Worm (Caenorhabditis elegans) whole organism, L4 larva: ENCODE results near the gene Y53F4B.36.

Experiments used
- F10B5.3 ChIP-seq: sonication (generic microtip); optimal IDR thresholded peaks from 2 replicates; lab custom pipeline; 2016; ENCODE audit warnings: mild to moderate bottlenecking, missing genetic modification characterization, missing compliant biosample characterization
- F26F4.8 ChIP-seq: fragments of 200-800 bp; sonication (Bioruptor generic); conservative IDR thresholded peaks from 2 replicates; pipeline ENCODE4 v1.3.6; 2022; ENCODE audit warnings: missing genetic modification characterization, missing compliant biosample characterization
- F44E2.7 ChIP-seq: fragments of 200-800 bp; sonication (Bioruptor generic); IDR thresholded peaks from 2 replicates; pipeline ENCODE4 v2.1.2; 2022; ENCODE audit warnings: missing genetic modification characterization, missing compliant biosample characterization
- F49E8.2 ChIP-seq: sonication (generic microtip); optimal IDR thresholded peaks from 2 replicates; lab custom pipeline; 2016; ENCODE audit warnings: missing compliant biosample characterization, mild to moderate bottlenecking, missing genetic modification characterization, borderline replicate concordance
- aha-1 ChIP-seq: fragments of 150-350 bp; peaks from one replicate; lab custom pipeline; 2014; ENCODE audit warnings: missing biosample characterization, missing genetic modification characterization
- ceh-28 ChIP-seq: fragments of 150-350 bp; optimal IDR thresholded peaks from 2 replicates; lab custom pipeline; 2014; ENCODE audit warnings: missing biosample characterization, missing genetic modification reagents, missing genetic modification characterization
- ceh-62 ChIP-seq: sonication (generic microtip); optimal IDR thresholded peaks from 2 replicates; lab custom pipeline; 2017; ENCODE audit warnings: missing biosample characterization, missing genetic modification characterization
- daf-16 ChIP-seq, 3 experiments: sonication (generic microtip); optimal IDR thresholded peaks; 2 replicates each; lab custom pipeline; 2016 to 2017; ENCODE audit warnings: missing genetic modification characterization in 3 of 3, missing genetic modification reagents in 3 of 3, mild to moderate bottlenecking in 2 of 3, missing compliant biosample characterization in 2 of 3, missing biosample characterization in 1 of 3, moderate library complexity in 1 of 3
- daf-19 ChIP-seq: fragments of 200-800 bp; sonication (Bioruptor generic); conservative IDR thresholded peaks from 2 replicates; pipeline ENCODE4 v1.3.6; 2022; ENCODE audit warnings: missing genetic modification characterization, missing compliant biosample characterization
- dmd-6 ChIP-seq: fragments of 200-800 bp; sonication (Bioruptor generic); IDR thresholded peaks from 2 replicates; pipeline ENCODE4 v1.3.6; 2022; ENCODE audit warnings: missing genetic modification reagents, missing genetic modification characterization, missing compliant biosample characterization
- dve-1 ChIP-seq: sonication (generic microtip); optimal IDR thresholded peaks from 2 replicates; lab custom pipeline; 2017; ENCODE audit warnings: antibody characterized with exemption, mild to moderate bottlenecking, missing genetic modification characterization, missing compliant biosample characterization; ENCODE audit not compliant: insufficient read depth
- hlh-11 ChIP-seq: fragments of 200-800 bp; sonication (Bioruptor generic); optimal IDR thresholded peaks from 2 replicates; lab custom pipeline; 2018; ENCODE audit warnings: mild to moderate bottlenecking, missing genetic modification characterization, missing compliant biosample characterization
- hlh-30 ChIP-seq: sonication (generic microtip); optimal IDR thresholded peaks from 2 replicates; lab custom pipeline; 2017; ENCODE audit warnings: antibody characterized with exemption, mild to moderate bottlenecking, missing genetic modification characterization, missing compliant biosample characterization; ENCODE audit not compliant: insufficient read depth
- hmg-1.1 ChIP-seq: fragments of 200-800 bp; sonication (Bioruptor generic); IDR thresholded peaks from 2 replicates; pipeline ENCODE4 v1.3.6; 2022; ENCODE audit warnings: missing genetic modification reagents, missing genetic modification characterization, missing compliant biosample characterization
- lin-29 ChIP-seq: fragments of 200-800 bp; sonication (Bioruptor generic); IDR thresholded peaks from 2 replicates; pipeline ENCODE4 v1.3.6; 2022; ENCODE audit warnings: missing genetic modification reagents, missing genetic modification characterization, missing compliant biosample characterization
- lin-38 ChIP-seq: fragments of 200-800 bp; sonication (Bioruptor generic); IDR thresholded peaks from 2 replicates; pipeline ENCODE4 v1.3.6; 2022; ENCODE audit warnings: missing genetic modification reagents, missing genetic modification characterization, missing compliant biosample characterization
- lsy-2 ChIP-seq, 2 experiments: fragments of 150-350 bp in 1 of 2; sonication (generic microtip) in 1 of 2; optimal IDR thresholded peaks; 2 replicates each; lab custom pipeline; 2014 to 2017; ENCODE audit warnings: missing biosample characterization in 2 of 2, missing genetic modification characterization in 2 of 2
- madf-5 ChIP-seq, 2 experiments: fragments of 200-800 bp; sonication (Bioruptor generic); IDR thresholded peaks; 2 replicates each; pipeline ENCODE4 v1.3.6; 2022; ENCODE audit warnings: missing compliant biosample characterization in 2 of 2, missing genetic modification characterization in 2 of 2
- mdl-1 ChIP-seq, 2 experiments: fragments of 150-350 bp in 1 of 2; sonication (generic microtip) in 1 of 2; optimal IDR thresholded peaks; 2 replicates each; lab custom pipeline; 2014 to 2017; ENCODE audit warnings: missing biosample characterization in 2 of 2, missing genetic modification characterization in 2 of 2
- mep-1 ChIP-seq: fragments of 150-350 bp; sonication (generic microtip); optimal IDR thresholded peaks from 3 replicates; lab custom pipeline; 2014; ENCODE audit warnings: missing biosample characterization, missing genetic modification characterization
- mes-2 ChIP-seq: sonication (generic microtip); optimal IDR thresholded peaks from 2 replicates; lab custom pipeline; 2016; ENCODE audit warnings: missing genotype, mild to moderate bottlenecking, missing genetic modification characterization, missing compliant biosample characterization; ENCODE audit not compliant: poor library complexity, severe bottlenecking
- mxl-3 ChIP-seq: fragments of 200-800 bp; sonication (Bioruptor generic); optimal IDR thresholded peaks from 2 replicates; lab custom pipeline; 2018; ENCODE audit warnings: mild to moderate bottlenecking, missing genetic modification characterization, missing compliant biosample characterization
- nhr-11 ChIP-seq: fragments of 150-350 bp; optimal IDR thresholded peaks from 2 replicates; lab custom pipeline; 2014; ENCODE audit warnings: missing biosample characterization, missing genetic modification characterization
- nhr-111 ChIP-seq: fragments of 200-800 bp; sonication (Bioruptor generic); optimal IDR thresholded peaks from 2 replicates; lab custom pipeline; 2018; ENCODE audit warnings: mild to moderate bottlenecking, missing genetic modification characterization, missing compliant biosample characterization
- nhr-28 ChIP-seq: fragments of 150-350 bp; optimal IDR thresholded peaks from 2 replicates; lab custom pipeline; 2014; ENCODE audit warnings: missing biosample characterization, missing genetic modification characterization
- nhr-6 ChIP-seq: fragments of 150-350 bp; optimal IDR thresholded peaks from 2 replicates; lab custom pipeline; 2014; ENCODE audit warnings: missing biosample characterization, missing genetic modification characterization
- php-3 ChIP-seq: fragments of 200-800 bp; sonication (Bioruptor generic); IDR thresholded peaks from 2 replicates; pipeline ENCODE4 v1.3.6; 2022; ENCODE audit warnings: missing genetic modification reagents, missing genetic modification characterization, missing compliant biosample characterization
- sdz-12 ChIP-seq: fragments of 200-800 bp; sonication (Bioruptor generic); optimal IDR thresholded peaks from 2 replicates; lab custom pipeline; 2018; ENCODE audit warnings: mild to moderate bottlenecking, missing genetic modification characterization, missing compliant biosample characterization
- snpc-1.2 ChIP-seq: fragments of 200-800 bp; sonication (Bioruptor generic); IDR thresholded peaks from 2 replicates; pipeline ENCODE4 v1.3.6; 2022; ENCODE audit warnings: missing genetic modification reagents, missing genetic modification characterization, missing compliant biosample characterization
- spr-1 ChIP-seq: sonication (generic microtip); optimal IDR thresholded peaks from 2 replicates; lab custom pipeline; 2016; ENCODE audit warnings: mild to moderate bottlenecking, missing genetic modification characterization, missing compliant biosample characterization
- tag-97 ChIP-seq: fragments of 200-800 bp; sonication (Bioruptor generic); IDR thresholded peaks from 2 replicates; pipeline ENCODE4 v1.3.6; 2022; ENCODE audit warnings: missing genetic modification characterization, missing compliant biosample characterization
- tra-1 ChIP-seq: fragments of 200-800 bp; sonication (Bioruptor generic); IDR thresholded peaks from 2 replicates; pipeline ENCODE4 v1.3.6; 2022; ENCODE audit warnings: missing genetic modification reagents, missing genetic modification characterization, missing compliant biosample characterization
- zip-2 ChIP-seq: fragments of 150-350 bp; optimal IDR thresholded peaks from 2 replicates; lab custom pipeline; 2014; ENCODE audit warnings: missing biosample characterization, missing genetic modification characterization
- ztf-7 ChIP-seq: fragments of 150-350 bp; optimal IDR thresholded peaks from 2 replicates; lab custom pipeline; 2014; ENCODE audit warnings: missing biosample characterization, missing genetic modification characterization

Gene Y53F4B.36

DNA sequence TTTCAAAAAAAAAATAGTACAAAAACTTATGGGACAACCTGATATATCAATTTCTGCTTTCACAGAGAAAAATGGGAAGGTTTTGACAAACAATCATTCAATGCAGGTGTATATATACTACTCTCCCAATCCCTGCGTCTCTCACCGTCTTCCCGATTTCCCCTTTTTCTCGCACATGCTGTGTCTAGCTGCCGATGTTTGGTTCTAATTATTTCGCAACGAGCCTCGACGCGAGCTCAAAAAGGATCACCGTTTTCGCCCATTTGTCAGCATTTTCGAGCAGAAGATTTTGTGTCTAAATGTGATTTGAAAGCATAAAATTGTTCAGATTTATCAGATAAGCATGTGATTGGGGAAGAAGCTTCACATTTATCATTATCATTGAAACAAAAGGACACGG is 2.6 kb upstream of the Y53F4B.36 start:
- TF ChIP-seq dve-1 (tag; lab: Kevin White, UChicago) = peak; percentile 49
- no peak for TF ChIP-seq lin-38 (GFP tag; lab: Robert Waterston, UW)
- TF ChIP-seq ceh-28 = no peak
- no peak for TF ChIP-seq F49E8.2 (tag; lab: Kevin White, UChicago)
- no peak for TF ChIP-seq zip-2 (tag; lab: Kevin White, UChicago)
- TF ChIP-seq nhr-11 = peak; percentile 18
- peak in 1 of 2 experiments; percentile 21 for TF ChIP-seq lsy-2 (tag; optimal IDR thresholded peaks at IDR 0.05; lab: Kevin White, UChicago)
- peak; percentile 45 for TF ChIP-seq hlh-30
- TF ChIP-seq aha-1 (tag; lab: Kevin White, UChicago) = no peak
- TF ChIP-seq daf-16 (GFP tag; optimal IDR thresholded peaks at IDR 0.05; lab: Kevin White, UChicago) = no peak
- TF ChIP-seq daf-16 (tag; optimal IDR thresholded peaks at IDR 0.05; lab: Kevin White, UChicago) = peak; percentile 35
- TF ChIP-seq F44E2.7 (GFP tag; lab: Robert Waterston, UW) = no peak
- TF ChIP-seq madf-5 (GFP tag; IDR thresholded peaks at IDR 0.05; lab: Robert Waterston, UW) = no peak
- TF ChIP-seq mes-2 = peak; percentile 34
- TF ChIP-seq nhr-28 (tag; lab: Kevin White, UChicago) = peak; percentile 17
- 0 out of 2 replicates have a peak, but pooled peaks have one; percentile 49 for TF ChIP-seq hmg-1.1 (GFP tag; lab: Robert Waterston, UW)
- peak; percentile 3 for TF ChIP-seq nhr-6 (tag; lab: Kevin White, UChicago)
- TF ChIP-seq mdl-1 (tag; optimal IDR thresholded peaks at IDR 0.05; lab: Kevin White, UChicago) = no peak
- peak; percentile 23 for TF ChIP-seq hlh-11 (tag; lab: Kevin White, UChicago)
- peak; percentile 22; the same call in 1 of the 2 replicates for TF ChIP-seq dmd-6

ce11 chrII:15174915-15175548 is 711 bp upstream of the Y53F4B.36 start, which contains the start of gene gst-31:
Gene gst-31 (minus strand): TSS chrII:15174965.
- TF ChIP-seq aha-1 (tag; lab: Kevin White, UChicago) = peak; percentile 70
- no peak for TF ChIP-seq daf-19 (GFP tag; lab: Robert Waterston, UW)

DNA sequence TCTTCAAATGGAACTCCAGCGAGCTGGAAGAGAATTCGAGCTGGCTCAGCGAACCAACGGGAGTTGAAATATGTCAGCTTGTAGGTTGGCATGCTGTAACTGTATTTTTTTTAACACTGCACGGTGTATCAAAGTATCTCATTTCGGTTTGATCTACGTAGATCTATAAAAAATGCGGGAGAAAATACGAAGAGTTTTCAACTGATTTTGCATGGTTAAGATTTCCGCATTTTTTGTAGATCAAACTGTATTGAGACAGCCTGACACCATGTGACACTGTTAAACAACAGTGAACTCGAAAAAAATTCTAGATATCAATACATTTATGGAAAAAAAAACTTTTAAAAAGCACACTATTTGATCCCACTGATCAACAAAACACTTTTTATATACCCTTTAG is 2.8 kb downstream of the Y53F4B.36 start, which contains the start of gene gst-32:
Gene gst-32 (minus strand): TSS at position 101 of the 400 bp plus-strand sequence.
- TF ChIP-seq F10B5.3 (tag; lab: Kevin White, UChicago) = no peak
- no peak for TF ChIP-seq mxl-3 (GFP tag; lab: Kevin White, UChicago)
- no peak for TF ChIP-seq php-3 (GFP tag; lab: Robert Waterston, UW)
- TF ChIP-seq lin-29 (GFP tag; lab: Robert Waterston, UW) = no peak
- TF ChIP-seq sdz-12 (GFP tag; lab: Kevin White, UChicago) = no peak
- no peak for TF ChIP-seq F26F4.8 (GFP tag; lab: Robert Waterston, UW)

DNA sequence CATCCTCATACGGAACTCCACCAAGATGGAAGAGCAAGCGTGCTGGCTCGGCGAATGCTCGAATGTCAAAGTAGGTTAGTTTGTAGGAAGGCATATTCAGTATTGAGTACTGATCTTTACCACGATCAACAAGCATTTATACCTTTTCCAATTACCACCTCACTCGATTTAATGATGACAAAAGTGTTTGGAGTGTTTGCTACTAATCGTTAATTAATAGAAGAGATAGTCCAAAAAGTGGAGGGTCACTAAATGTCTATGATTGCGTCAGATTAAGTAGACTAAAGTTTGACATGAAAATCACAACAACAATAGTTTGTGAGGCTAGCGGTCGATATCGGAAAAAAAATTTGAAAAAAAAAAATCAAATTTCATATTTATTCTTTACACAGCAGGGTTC is 7.4 kb downstream of the Y53F4B.36 start, which contains the start of gene gst-34:
Gene gst-34 (minus strand): TSS at position 101 of the 400 bp plus-strand sequence.
- TF ChIP-seq daf-19 (GFP tag; lab: Robert Waterston, UW) = no peak
- TF ChIP-seq spr-1 (tag; lab: Kevin White, UChicago) = no peak
- TF ChIP-seq snpc-1.2 (GFP tag; lab: Robert Waterston, UW) = no peak
- TF ChIP-seq ztf-7 (tag; lab: Kevin White, UChicago) = no peak
- TF ChIP-seq tag-97 (GFP tag; lab: Robert Waterston, UW) = no peak
- TF ChIP-seq mxl-3 (GFP tag; lab: Kevin White, UChicago) = no peak
- no peak for TF ChIP-seq nhr-111 (GFP tag; lab: Kevin White, UChicago)
- no peak for TF ChIP-seq zip-2 (tag; lab: Kevin White, UChicago)
- TF ChIP-seq mep-1 (tag; lab: Kevin White, UChicago) = no peak
- TF ChIP-seq ceh-62 (tag; lab: Kevin White, UChicago) = no peak
- TF ChIP-seq tra-1 (GFP tag; lab: Robert Waterston, UW) = no peak
